Worm (Caenorhabditis elegans) whole organism, L4 larva: Measurements from ENCODE around the gene nhr-143.

Experiments
- ZK546.5 ChIP-seq, 2 experiments: sonication (generic microtip); optimal IDR thresholded peaks; 2 replicates each; lab custom pipeline; 2017; ENCODE audit warnings: missing biosample characterization in 2 of 2, missing genetic modification characterization in 2 of 2
- ceh-82 ChIP-seq: sonication (generic microtip); optimal IDR thresholded peaks from 2 replicates; lab custom pipeline; 2017; ENCODE audit warnings: missing biosample characterization, missing genetic modification characterization
- lin-38 ChIP-seq: fragments of 200-800 bp; sonication (Bioruptor generic); IDR thresholded peaks from 2 replicates; pipeline ENCODE4 v1.3.6; 2022; ENCODE audit warnings: missing genetic modification reagents, missing genetic modification characterization, missing compliant biosample characterization
- nhr-111 ChIP-seq: fragments of 200-800 bp; sonication (Bioruptor generic); optimal IDR thresholded peaks from 2 replicates; lab custom pipeline; 2018; ENCODE audit warnings: mild to moderate bottlenecking, missing genetic modification characterization, missing compliant biosample characterization
- nhr-6 ChIP-seq: fragments of 150-350 bp; optimal IDR thresholded peaks from 2 replicates; lab custom pipeline; 2014; ENCODE audit warnings: missing biosample characterization, missing genetic modification characterization
- skn-1 ChIP-seq: fragments of 150-350 bp; optimal IDR thresholded peaks from 2 replicates; lab custom pipeline; 2014; ENCODE audit warnings: missing biosample characterization, missing genetic modification characterization
- zfp-2 ChIP-seq: sonication (generic microtip); optimal IDR thresholded peaks from 2 replicates; lab custom pipeline; 2016; ENCODE audit warnings: mild to moderate bottlenecking, missing genetic modification characterization, missing compliant biosample characterization

ce11 chrV:8964055-8964758, 10.5 kb downstream of the nhr-143 start, which contains the start of gene nhr-44:
- TF ChIP-seq ceh-82 (tag; lab: Kevin White, UChicago) (no peak), zfp-2 (tag; lab: Kevin White, UChicago) (no peak), nhr-111 (GFP tag; lab: Kevin White, UChicago) (no peak), nhr-6 (tag; lab: Kevin White, UChicago) (no peak), lin-38 (GFP tag; lab: Robert Waterston, UW) (no peak), ZK546.5 (tag; optimal IDR thresholded peaks at IDR 0.05; lab: Kevin White, UChicago) (no peak), skn-1 (tag; lab: Kevin White, UChicago) (no peak)
